Worm (Caenorhabditis elegans) whole organism, L4 larva: Measurements from ENCODE around the gene lbp-7.
A peak's percentile ranks its signal among the peaks of the same experiment; 100 is the strongest.

Experiments used
- F37D6.2 ChIP-seq: sonication (generic microtip); optimal IDR thresholded peaks from 2 replicates; lab custom pipeline; 2016; ENCODE audit warnings: mild to moderate bottlenecking, missing genetic modification characterization, missing compliant biosample characterization
- F44E2.7 ChIP-seq: fragments of 200-800 bp; sonication (Bioruptor generic); IDR thresholded peaks from 2 replicates; pipeline ENCODE4 v2.1.2; 2022; ENCODE audit warnings: missing genetic modification characterization, missing compliant biosample characterization
- T20F7.1 ChIP-seq: fragments of 200-800 bp; sonication (Bioruptor generic); optimal IDR thresholded peaks from 2 replicates; lab custom pipeline; 2018; ENCODE audit warnings: mild to moderate bottlenecking, missing genetic modification characterization, missing compliant biosample characterization
- Y48G9A.11 ChIP-seq: fragments of 200-800 bp; sonication (Bioruptor generic); IDR thresholded peaks from 2 replicates; pipeline ENCODE4 v1.3.6; 2022; ENCODE audit warnings: missing genetic modification reagents, missing genetic modification characterization, missing compliant biosample characterization
- Y5F2A.4 ChIP-seq: fragments of 200-800 bp; sonication (Bioruptor generic); optimal IDR thresholded peaks from 2 replicates; lab custom pipeline; 2018; ENCODE audit warnings: mild to moderate bottlenecking, missing genetic modification characterization, missing compliant biosample characterization
- ZK546.5 ChIP-seq, 2 experiments: sonication (generic microtip); optimal IDR thresholded peaks; 2 replicates each; lab custom pipeline; 2017; ENCODE audit warnings: missing biosample characterization in 2 of 2, missing genetic modification characterization in 2 of 2
- aly-2 ChIP-seq: sonication (generic microtip); optimal IDR thresholded peaks from 2 replicates; lab custom pipeline; 2018; ENCODE audit warnings: missing biosample characterization, missing genetic modification characterization
- ceh-20 ChIP-seq: fragments of 200-800 bp; sonication (Bioruptor generic); IDR thresholded peaks from 2 replicates; pipeline ENCODE4 v1.3.6; 2022; ENCODE audit warnings: missing genetic modification reagents, missing genetic modification characterization, missing compliant biosample characterization
- ceh-44 ChIP-seq: fragments of 200-800 bp; sonication (Bioruptor generic); IDR thresholded peaks from 2 replicates; pipeline ENCODE4 v1.3.6; 2022; ENCODE audit warnings: missing genetic modification reagents, missing genetic modification characterization, missing compliant biosample characterization
- ceh-82 ChIP-seq: sonication (generic microtip); optimal IDR thresholded peaks from 2 replicates; lab custom pipeline; 2017; ENCODE audit warnings: missing biosample characterization, missing genetic modification characterization
- cey-2 ChIP-seq: sonication (generic microtip); optimal IDR thresholded peaks from 3 replicates; lab custom pipeline; 2017; ENCODE audit warnings: missing genetic modification characterization, mild to moderate bottlenecking, missing compliant biosample characterization, antibody characterized with exemption, borderline replicate concordance; ENCODE audit not compliant: insufficient read depth
- daf-19 ChIP-seq: fragments of 200-800 bp; sonication (Bioruptor generic); conservative IDR thresholded peaks from 2 replicates; pipeline ENCODE4 v1.3.6; 2022; ENCODE audit warnings: missing genetic modification characterization, missing compliant biosample characterization
- dpl-1 ChIP-seq: fragments of 150-350 bp; optimal IDR thresholded peaks from 2 replicates; lab custom pipeline; 2014; ENCODE audit warnings: missing biosample characterization, missing genetic modification reagents, missing genetic modification characterization
- duxl-1 ChIP-seq: sonication (generic microtip); optimal IDR thresholded peaks from 2 replicates; lab custom pipeline; 2016; ENCODE audit warnings: mild to moderate bottlenecking, missing genetic modification characterization, moderate library complexity, missing compliant biosample characterization; ENCODE audit not compliant: poor library complexity
- dve-1 ChIP-seq: sonication (generic microtip); optimal IDR thresholded peaks from 2 replicates; lab custom pipeline; 2017; ENCODE audit warnings: antibody characterized with exemption, mild to moderate bottlenecking, missing genetic modification characterization, missing compliant biosample characterization; ENCODE audit not compliant: insufficient read depth
- egl-27 ChIP-seq: sonication (generic microtip); optimal IDR thresholded peaks from 3 replicates; lab custom pipeline; 2017; ENCODE audit warnings: missing biosample characterization, missing genetic modification reagents, missing genetic modification characterization
- fos-1 ChIP-seq: fragments of 150-350 bp; optimal IDR thresholded peaks from 2 replicates; lab custom pipeline; 2014; ENCODE audit warnings: missing biosample characterization, missing genetic modification characterization
- hif-1 ChIP-seq, 2 experiments: sonication (generic microtip); optimal IDR thresholded peaks; 2 replicates each; lab custom pipeline; 2016 to 2017; ENCODE audit warnings: missing compliant biosample characterization in 2 of 2, missing genetic modification characterization in 2 of 2, missing genetic modification reagents in 2 of 2, missing genotype in 2 of 2, mild to moderate bottlenecking in 1 of 2
- hlh-11 ChIP-seq: fragments of 200-800 bp; sonication (Bioruptor generic); optimal IDR thresholded peaks from 2 replicates; lab custom pipeline; 2018; ENCODE audit warnings: mild to moderate bottlenecking, missing genetic modification characterization, missing compliant biosample characterization
- hlh-30 ChIP-seq: sonication (generic microtip); optimal IDR thresholded peaks from 2 replicates; lab custom pipeline; 2017; ENCODE audit warnings: antibody characterized with exemption, mild to moderate bottlenecking, missing genetic modification characterization, missing compliant biosample characterization; ENCODE audit not compliant: insufficient read depth
- jun-1 ChIP-seq: fragments of 150-350 bp; optimal IDR thresholded peaks from 2 replicates; lab custom pipeline; 2014; ENCODE audit warnings: missing biosample characterization, missing genetic modification reagents, missing genetic modification characterization
- lin-1 ChIP-seq: fragments of 200-800 bp; sonication (Bioruptor generic); IDR thresholded peaks from 2 replicates; pipeline ENCODE4 v1.3.6; 2022; ENCODE audit warnings: missing genetic modification reagents, missing genetic modification characterization, missing compliant biosample characterization
- lin-13 ChIP-seq: fragments of 150-350 bp; optimal IDR thresholded peaks from 2 replicates; lab custom pipeline; 2014; ENCODE audit warnings: missing biosample characterization, missing genetic modification reagents, missing genetic modification characterization
- lin-29 ChIP-seq: fragments of 200-800 bp; sonication (Bioruptor generic); IDR thresholded peaks from 2 replicates; pipeline ENCODE4 v1.3.6; 2022; ENCODE audit warnings: missing genetic modification reagents, missing genetic modification characterization, missing compliant biosample characterization
- lin-38 ChIP-seq: fragments of 200-800 bp; sonication (Bioruptor generic); IDR thresholded peaks from 2 replicates; pipeline ENCODE4 v1.3.6; 2022; ENCODE audit warnings: missing genetic modification reagents, missing genetic modification characterization, missing compliant biosample characterization
- madf-5 ChIP-seq, 2 experiments: fragments of 200-800 bp; sonication (Bioruptor generic); IDR thresholded peaks; 2 replicates each; pipeline ENCODE4 v1.3.6; 2022; ENCODE audit warnings: missing compliant biosample characterization in 2 of 2, missing genetic modification characterization in 2 of 2
- madf-9 ChIP-seq: fragments of 200-800 bp; sonication (Bioruptor generic); conservative IDR thresholded peaks from 2 replicates; pipeline ENCODE4 v1.3.6; 2022; ENCODE audit warnings: missing genetic modification reagents, missing genetic modification characterization, missing compliant biosample characterization
- mdl-1 ChIP-seq, 2 experiments: fragments of 150-350 bp in 1 of 2; sonication (generic microtip) in 1 of 2; optimal IDR thresholded peaks; 2 replicates each; lab custom pipeline; 2014 to 2017; ENCODE audit warnings: missing biosample characterization in 2 of 2, missing genetic modification characterization in 2 of 2
- mdt-29 ChIP-seq: fragments of 200-800 bp; sonication (Bioruptor generic); IDR thresholded peaks from 2 replicates; pipeline ENCODE4 v1.3.6; 2022; ENCODE audit warnings: missing genetic modification reagents, missing genetic modification characterization, missing compliant biosample characterization
- mxl-2 ChIP-seq: fragments of 200-800 bp; sonication (Bioruptor generic); conservative IDR thresholded peaks from 2 replicates; pipeline ENCODE4 v1.3.6; 2022; ENCODE audit warnings: missing genetic modification reagents, missing genetic modification characterization, missing compliant biosample characterization
- mxl-3 ChIP-seq: fragments of 200-800 bp; sonication (Bioruptor generic); optimal IDR thresholded peaks from 2 replicates; lab custom pipeline; 2018; ENCODE audit warnings: mild to moderate bottlenecking, missing genetic modification characterization, missing compliant biosample characterization
- nhr-10 ChIP-seq: fragments of 150-350 bp; optimal IDR thresholded peaks from 2 replicates; lab custom pipeline; 2014; ENCODE audit warnings: missing biosample characterization, missing genetic modification characterization
- nhr-237 ChIP-seq: sonication (generic microtip); optimal IDR thresholded peaks from 2 replicates; lab custom pipeline; 2017; ENCODE audit warnings: missing biosample characterization, missing genetic modification characterization
- nhr-28 ChIP-seq: fragments of 150-350 bp; optimal IDR thresholded peaks from 2 replicates; lab custom pipeline; 2014; ENCODE audit warnings: missing biosample characterization, missing genetic modification characterization
- nhr-42 ChIP-seq: fragments of 200-800 bp; sonication (Bioruptor generic); IDR thresholded peaks from 2 replicates; pipeline ENCODE4 v1.3.6; 2022; ENCODE audit warnings: missing genetic modification characterization, missing compliant biosample characterization
- nhr-48 ChIP-seq: sonication (generic microtip); optimal IDR thresholded peaks from 2 replicates; lab custom pipeline; 2016; ENCODE audit warnings: mild to moderate bottlenecking, missing genetic modification characterization, missing compliant biosample characterization
- nhr-76 ChIP-seq: fragments of 150-350 bp; optimal IDR thresholded peaks from 2 replicates; lab custom pipeline; 2014; ENCODE audit warnings: missing biosample characterization, missing genetic modification characterization
- nhr-77 ChIP-seq: fragments of 150-350 bp; optimal IDR thresholded peaks from 2 replicates; lab custom pipeline; 2014; ENCODE audit warnings: missing biosample characterization, missing genetic modification characterization
- php-3 ChIP-seq: fragments of 200-800 bp; sonication (Bioruptor generic); IDR thresholded peaks from 2 replicates; pipeline ENCODE4 v1.3.6; 2022; ENCODE audit warnings: missing genetic modification reagents, missing genetic modification characterization, missing compliant biosample characterization
- rbr-2 ChIP-seq: sonication (generic microtip); optimal IDR thresholded peaks from 2 replicates; lab custom pipeline; 2016; ENCODE audit warnings: missing genotype, missing genetic modification characterization, missing compliant biosample characterization
- sdz-12 ChIP-seq: fragments of 200-800 bp; sonication (Bioruptor generic); optimal IDR thresholded peaks from 2 replicates; lab custom pipeline; 2018; ENCODE audit warnings: mild to moderate bottlenecking, missing genetic modification characterization, missing compliant biosample characterization
- set-16 ChIP-seq: fragments of 200-800 bp; sonication (Bioruptor generic); IDR thresholded peaks from 2 replicates; pipeline ENCODE4 v1.3.6; 2022; ENCODE audit warnings: missing genetic modification reagents, missing genetic modification characterization, missing compliant biosample characterization
- snpc-1.2 ChIP-seq: fragments of 200-800 bp; sonication (Bioruptor generic); IDR thresholded peaks from 2 replicates; pipeline ENCODE4 v1.3.6; 2022; ENCODE audit warnings: missing genetic modification reagents, missing genetic modification characterization, missing compliant biosample characterization
- snpc-4 ChIP-seq: fragments of 150-350 bp; optimal IDR thresholded peaks from 2 replicates; lab custom pipeline; 2014; ENCODE audit warnings: missing biosample characterization, missing genetic modification characterization
- tag-97 ChIP-seq: fragments of 200-800 bp; sonication (Bioruptor generic); IDR thresholded peaks from 2 replicates; pipeline ENCODE4 v1.3.6; 2022; ENCODE audit warnings: missing genetic modification characterization, missing compliant biosample characterization
- unc-62 ChIP-seq, 3 experiments: fragments of 150-350 bp in 1 of 3; sonication (generic microtip); optimal IDR thresholded peaks in 2 of 3; peaks in 1 of 3; 1 replicate in 1 of 3; 2 replicates in 2 of 3; lab custom pipeline; 2014 to 2017; ENCODE audit warnings: missing biosample characterization in 3 of 3, missing genetic modification characterization in 3 of 3, missing genetic modification reagents in 3 of 3, missing genotype in 1 of 3
- zip-11 ChIP-seq: fragments of 200-800 bp; sonication (Bioruptor generic); IDR thresholded peaks from 2 replicates; pipeline ENCODE4 v1.3.6; 2022; ENCODE audit warnings: missing genetic modification characterization, missing compliant biosample characterization
- ztf-7 ChIP-seq: fragments of 150-350 bp; optimal IDR thresholded peaks from 2 replicates; lab custom pipeline; 2014; ENCODE audit warnings: missing biosample characterization, missing genetic modification characterization

lbp-7 gene

ce11 chrV:13878226-13878625 lies 1.1 kb upstream of the lbp-7 start (continued):
- TF ChIP-seq mdl-1 (tag; optimal IDR thresholded peaks at IDR 0.05; lab: Kevin White, UChicago) (peak in 1 of 2 experiments; percentile 71), mxl-2 (GFP tag; lab: Robert Waterston, UW) (no peak), mdt-29 (GFP tag; lab: Robert Waterston, UW) (no peak), nhr-77 (tag; lab: Kevin White, UChicago) (peak; percentile 65), madf-9 (GFP tag; lab: Robert Waterston, UW) (no peak), nhr-28 (tag; lab: Kevin White, UChicago) (peak; percentile 95), lin-29 (GFP tag; lab: Robert Waterston, UW) (no peak), lin-38 (GFP tag; lab: Robert Waterston, UW) (no peak), hlh-11 (peak; percentile 80), F44E2.7 (GFP tag; lab: Robert Waterston, UW) (no peak), php-3 (GFP tag; lab: Robert Waterston, UW) (no peak; the same call in 1 of the 2 replicates), madf-5 (GFP tag; IDR thresholded peaks at IDR 0.05; lab: Robert Waterston, UW) (no peak), snpc-1.2 (GFP tag; lab: Robert Waterston, UW) (no peak), mxl-3 (GFP tag; lab: Kevin White, UChicago) (peak; percentile 53), Y48G9A.11 (GFP tag; lab: Robert Waterston, UW) (no peak), ceh-20 (GFP tag; lab: Robert Waterston, UW) (peak; percentile 12; the same call in 1 of the 2 replicates), dpl-1 (GFP tag; lab: Kevin White, UChicago) (no peak), ztf-7 (no peak), fos-1 (no peak), dve-1 (tag; lab: Kevin White, UChicago) (peak; percentile 88), sdz-12 (GFP tag; lab: Kevin White, UChicago) (no peak), ZK546.5 (tag; optimal IDR thresholded peaks at IDR 0.05; lab: Kevin White, UChicago) (no peak), F37D6.2 (no peak), snpc-4 (tag; lab: Kevin White, UChicago) (no peak), zip-11 (GFP tag; lab: Robert Waterston, UW) (no peak), ceh-82 (tag; lab: Kevin White, UChicago) (no peak), aly-2 (no peak), nhr-42 (GFP tag; lab: Robert Waterston, UW) (no peak), Y5F2A.4 (GFP tag; lab: Kevin White, UChicago) (no peak), cey-2 (tag; lab: Kevin White, UChicago) (no peak), nhr-76 (no peak), ceh-44 (GFP tag; lab: Robert Waterston, UW) (no peak), unc-62 (GFP tag; optimal IDR thresholded peaks at IDR 0.05 in 1 of 2; lab: Kevin White, UChicago) (peak in 1 of 2 experiments; percentile 98), unc-62 (tag; optimal IDR thresholded peaks at IDR 0.05; lab: Kevin White, UChicago) (no peak), daf-19 (no peak), nhr-48 (peak; percentile 28), jun-1 (no peak), hlh-30 (tag; lab: Kevin White, UChicago) (peak; percentile 67), nhr-237 (no peak), set-16 (GFP tag; lab: Robert Waterston, UW) (no peak), rbr-2 (no peak), nhr-10 (peak; percentile 29), egl-27 (tag; lab: Kevin White, UChicago) (no peak), lin-1 (GFP tag; lab: Robert Waterston, UW) (no peak), hif-1 (tag; optimal IDR thresholded peaks at IDR 0.05; lab: Kevin White, UChicago) (no peak), T20F7.1 (no peak), tag-97 (GFP tag; lab: Robert Waterston, UW) (no peak), duxl-1 (tag; lab: Kevin White, UChicago) (no peak), lin-13 (GFP tag; lab: Kevin White, UChicago) (peak; percentile 7)
